Worm (Caenorhabditis elegans): Measurements from ENCODE around the gene srlf-1.

srlf-1 gene

ce11 chrII:7810162-7810868 lies 19.9 kb downstream of the srlf-1 start:
- no peak for TF ChIP-seq B0035.1 (tag; optimal IDR thresholded peaks at IDR 0.05)
- TF ChIP-seq lsl-1 (GFP tag; optimal IDR thresholded peaks at IDR 0.05), result no peak
- no peak for TF ChIP-seq Y79H2A.3 (GFP tag; conservative IDR thresholded peaks at IDR 0.05)
- no peak for TF ChIP-seq F57C9.4 (tag; optimal IDR thresholded peaks at IDR 0.05)
- no peak for TF ChIP-seq madf-10 (tag; optimal IDR thresholded peaks at IDR 0.05)
- TF ChIP-seq K11D2.4 (GFP tag; IDR thresholded peaks at IDR 0.05), result no peak
- no peak for TF ChIP-seq tlf-1 (GFP tag; optimal IDR thresholded peaks at IDR 0.05)
- no peak for TF ChIP-seq madf-8 (GFP tag; conservative IDR thresholded peaks at IDR 0.05)
- no peak for TF ChIP-seq ccch-3 (GFP tag; optimal IDR thresholded peaks at IDR 0.05)

- TF ChIP-seq sdz-38 (tag; optimal IDR thresholded peaks at IDR 0.05) (no peak), zfh-2 (GFP tag; conservative IDR thresholded peaks at IDR 0.05) (peak; percentile 42; the same call in 1 of the 2 replicates)
Measured at ce11 chrII:7810869-7811543, 20.6 kb downstream of the srlf-1 start, which contains the start of gene cki-1. Gene cki-1, plus strand, starts transcription at chrII:7811240.

- no peak for TF ChIP-seq lin-35 (GFP tag; optimal IDR thresholded peaks at IDR 0.05)
- TF ChIP-seq somi-1 (GFP tag; optimal IDR thresholded peaks at IDR 0.05), result no peak
- TF ChIP-seq Y56A3A.18 (GFP tag; IDR thresholded peaks at IDR 0.05), result 0 out of 2 replicates have a peak, but pooled peaks have one; percentile 19
Measured at ce11 chrII:7812332-7812731, 21.9 kb downstream of the srlf-1 start.

ce11 chrII:7813237-7813636 lies 22.8 kb downstream of the srlf-1 start:
- no peak for TF ChIP-seq tlf-1 (GFP tag; optimal IDR thresholded peaks at IDR 0.05)
- no peak for TF ChIP-seq B0035.1 (tag; optimal IDR thresholded peaks at IDR 0.05)
- TF ChIP-seq mel-28 (tag; optimal IDR thresholded peaks at IDR 0.05; ENCODE audit: borderline replicate concordance), result no peak
- no peak for TF ChIP-seq ztf-3 (GFP tag; optimal IDR thresholded peaks at IDR 0.05)
- no peak for TF ChIP-seq let-526 (GFP tag; IDR thresholded peaks at IDR 0.05)
- no peak for TF ChIP-seq ceh-100 (GFP tag; IDR thresholded peaks at IDR 0.05)
- TF ChIP-seq F57A8.1 (GFP tag; optimal IDR thresholded peaks at IDR 0.05), result no peak
- no peak for TF ChIP-seq athp-1 (tag; optimal IDR thresholded peaks at IDR 0.05)
- no peak for TF ChIP-seq mcd-1 (GFP tag; IDR thresholded peaks at IDR 0.05)
- no peak for TF ChIP-seq ceh-58 (GFP tag; IDR thresholded peaks at IDR 0.05)
- no peak for TF ChIP-seq nhr-80 (tag; optimal IDR thresholded peaks at IDR 0.05)
- no peak for TF ChIP-seq lir-1 (GFP tag; conservative IDR thresholded peaks at IDR 0.05)
- no peak for TF ChIP-seq F39B2.1 (GFP tag; IDR thresholded peaks at IDR 0.05)

- TF ChIP-seq C06A6.2 (GFP tag; conservative IDR thresholded peaks at IDR 0.05) (no peak), nhr-80 (tag; optimal IDR thresholded peaks at IDR 0.05) (peak; percentile 34)
Measured at ce11 chrII:7813645-7814044, 23.3 kb downstream of the srlf-1 start.

ce11 chrII:7814215-7814614 lies 23.8 kb downstream of the srlf-1 start:
- TF ChIP-seq snpc-1.3 (tag; optimal IDR thresholded peaks at IDR 0.05; ENCODE audit: insufficient read depth), result no peak
